Worm (Caenorhabditis elegans) whole organism, mixed stage, embryonic: ENCODE measurements around the gene R09E10.13.
A peak's percentile ranks its signal among the peaks of the same experiment; 100 is the strongest.

ENCODE experiments used
- M03D4.4 ChIP-seq: sonication (generic microtip); optimal IDR thresholded peaks from 2 replicates; lab custom pipeline; 2017; ENCODE audit warnings: mild to moderate bottlenecking, missing genetic modification characterization, missing compliant biosample characterization
- bed-3 ChIP-seq: fragments of 200-800 bp; sonication (Bioruptor generic); optimal IDR thresholded peaks from 3 replicates; lab custom pipeline; 2018; ENCODE audit warnings: mild to moderate bottlenecking, missing genetic modification characterization, moderate library complexity, missing compliant biosample characterization
- blmp-1 ChIP-seq: fragments of 150-350 bp; optimal IDR thresholded peaks from 2 replicates; lab custom pipeline; 2014; ENCODE audit warnings: missing biosample characterization, missing genetic modification characterization
- ceh-39 ChIP-seq: fragments of 150-350 bp; optimal IDR thresholded peaks from 2 replicates; lab custom pipeline; 2014; ENCODE audit warnings: missing biosample characterization, missing genetic modification characterization
- ceh-43 ChIP-seq: fragments of 200-800 bp; sonication (Bioruptor generic); optimal IDR thresholded peaks from 2 replicates; lab custom pipeline; 2018; ENCODE audit warnings: mild to moderate bottlenecking, missing genetic modification characterization, moderate library complexity, missing compliant biosample characterization
- ceh-83 ChIP-seq: fragments of 200-800 bp; sonication (Bioruptor generic); optimal IDR thresholded peaks from 2 replicates; lab custom pipeline; 2018; ENCODE audit warnings: mild to moderate bottlenecking, missing genetic modification characterization, missing compliant biosample characterization
- ces-1 ChIP-seq: fragments of 150-350 bp; optimal IDR thresholded peaks from 2 replicates; lab custom pipeline; 2014; ENCODE audit warnings: missing biosample characterization, missing genetic modification reagents, missing genetic modification characterization
- cnd-1 ChIP-seq: fragments of 200-800 bp; sonication (Bioruptor generic); optimal IDR thresholded peaks from 2 replicates; lab custom pipeline; 2018; ENCODE audit warnings: mild to moderate bottlenecking, missing genetic modification characterization, missing compliant biosample characterization
- drap-1 ChIP-seq: fragments of 200-800 bp; sonication (Bioruptor generic); optimal IDR thresholded peaks from 3 replicates; lab custom pipeline; 2018; ENCODE audit warnings: mild to moderate bottlenecking, missing genetic modification characterization, missing compliant biosample characterization
- elt-1 ChIP-seq: sonication (generic microtip); optimal IDR thresholded peaks from 2 replicates; lab custom pipeline; 2017; ENCODE audit warnings: missing genetic modification characterization, mild to moderate bottlenecking, missing compliant biosample characterization, antibody characterized with exemption, moderate library complexity, borderline replicate concordance; ENCODE audit not compliant: insufficient read depth
- flh-1 ChIP-seq: fragments of 200-800 bp; sonication (Bioruptor generic); optimal IDR thresholded peaks from 2 replicates; lab custom pipeline; 2018; ENCODE audit warnings: mild to moderate bottlenecking, missing genetic modification characterization, moderate library complexity, missing compliant biosample characterization
- ham-2 ChIP-seq: fragments of 200-800 bp; sonication (Bioruptor generic); optimal IDR thresholded peaks from 2 replicates; lab custom pipeline; 2018; ENCODE audit warnings: mild to moderate bottlenecking, missing genetic modification characterization, missing compliant biosample characterization
- hlh-1 ChIP-seq: fragments of 150-350 bp; optimal IDR thresholded peaks from 2 replicates; lab custom pipeline; 2014; ENCODE audit warnings: missing biosample characterization, missing genetic modification reagents, missing genetic modification characterization
- lin-13 ChIP-seq: fragments of 150-350 bp; optimal IDR thresholded peaks from 2 replicates; lab custom pipeline; 2014; ENCODE audit warnings: missing biosample characterization, missing genetic modification characterization
- lin-32 ChIP-seq: fragments of 200-800 bp; sonication (Bioruptor generic); optimal IDR thresholded peaks from 2 replicates; lab custom pipeline; 2018; ENCODE audit warnings: mild to moderate bottlenecking, missing genetic modification characterization, missing compliant biosample characterization
- lsy-2 ChIP-seq: fragments of 150-350 bp; optimal IDR thresholded peaks from 2 replicates; lab custom pipeline; 2014; ENCODE audit warnings: missing biosample characterization, missing genetic modification characterization
- mab-5 ChIP-seq: fragments of 150-350 bp; optimal IDR thresholded peaks from 2 replicates; lab custom pipeline; 2014; ENCODE audit warnings: missing biosample characterization, missing genetic modification characterization
- mep-1 ChIP-seq: fragments of 150-350 bp; optimal IDR thresholded peaks from 2 replicates; lab custom pipeline; 2017; ENCODE audit warnings: missing biosample characterization, missing genetic modification reagents, missing genetic modification characterization, inconsistent platforms
- mls-2 ChIP-seq: sonication (generic microtip); optimal IDR thresholded peaks from 2 replicates; lab custom pipeline; 2016; ENCODE audit warnings: mild to moderate bottlenecking, missing genetic modification characterization, moderate library complexity, missing compliant biosample characterization
- nhr-12 ChIP-seq: fragments of 150-350 bp; optimal IDR thresholded peaks from 2 replicates; lab custom pipeline; 2014; ENCODE audit warnings: missing biosample characterization, missing genetic modification characterization
- nhr-2 ChIP-seq: fragments of 150-350 bp; optimal IDR thresholded peaks from 2 replicates; lab custom pipeline; 2014; ENCODE audit warnings: missing biosample characterization, missing genetic modification characterization
- nhr-28 ChIP-seq: fragments of 150-350 bp; optimal IDR thresholded peaks from 2 replicates; lab custom pipeline; 2014; ENCODE audit warnings: missing biosample characterization, missing genetic modification characterization
- pha-4 ChIP-seq: fragments of 150-350 bp; optimal IDR thresholded peaks from 2 replicates; lab custom pipeline; 2018; ENCODE audit warnings: missing biosample characterization, missing genetic modification reagents, missing genetic modification characterization
- snpc-4 ChIP-seq: fragments of 150-350 bp; optimal IDR thresholded peaks from 2 replicates; lab custom pipeline; 2014; ENCODE audit warnings: missing biosample characterization, missing genetic modification characterization
- sptf-1 ChIP-seq: sonication (generic microtip); optimal IDR thresholded peaks from 2 replicates; lab custom pipeline; 2017; ENCODE audit warnings: mild to moderate bottlenecking, missing genetic modification characterization, moderate library complexity, missing compliant biosample characterization
- tbx-8 ChIP-seq: fragments of 200-800 bp; sonication (Bioruptor generic); optimal IDR thresholded peaks from 2 replicates; lab custom pipeline; 2018; ENCODE audit warnings: mild to moderate bottlenecking, missing genetic modification characterization, moderate library complexity, missing compliant biosample characterization
- unc-120 ChIP-seq: sonication (generic microtip); optimal IDR thresholded peaks from 2 replicates; lab custom pipeline; 2017; ENCODE audit warnings: missing genetic modification characterization, missing compliant biosample characterization; ENCODE audit not compliant: poor library complexity, severe bottlenecking
- unc-39 ChIP-seq: fragments of 150-350 bp; optimal IDR thresholded peaks from 2 replicates; lab custom pipeline; 2014; ENCODE audit warnings: missing biosample characterization, missing genetic modification characterization
- zip-8 ChIP-seq: fragments of 150-350 bp; optimal IDR thresholded peaks from 2 replicates; lab custom pipeline; 2014; ENCODE audit warnings: missing biosample characterization, missing genetic modification characterization
- ztf-11 ChIP-seq: fragments of 150-350 bp; optimal IDR thresholded peaks from 2 replicates; lab custom pipeline; 2014; ENCODE audit warnings: missing biosample characterization, missing genetic modification characterization

Gene R09E10.13

ce11 chrIV:10294030-10294429 is 914 bp downstream of the R09E10.13 start, which contains the start of gene R09E10.6:
Gene R09E10.6, minus strand, starts transcription at chrIV:10294130.
- TF ChIP-seq pha-4 (no peak), zip-8 (tag; lab: Kevin White, UChicago) (no peak), snpc-4 (tag; lab: Kevin White, UChicago) (no peak), drap-1 (GFP tag; lab: Kevin White, UChicago) (no peak), tbx-8 (GFP tag; lab: Kevin White, UChicago) (no peak), hlh-1 (no peak), ces-1 (GFP tag; lab: Kevin White, UChicago) (no peak)

- TF ChIP-seq sptf-1 (tag; lab: Kevin White, UChicago) (no peak), unc-120 (tag; lab: Kevin White, UChicago) (no peak), unc-39 (no peak), mab-5 (tag; lab: Kevin White, UChicago) (no peak), ceh-43 (GFP tag; lab: Kevin White, UChicago) (no peak), lin-32 (GFP tag; lab: Kevin White, UChicago) (no peak), ham-2 (GFP tag; lab: Kevin White, UChicago) (no peak), zip-8 (tag; lab: Kevin White, UChicago) (no peak), mep-1 (tag; lab: Kevin White, UChicago) (no peak), drap-1 (GFP tag; lab: Kevin White, UChicago) (no peak), flh-1 (GFP tag; lab: Kevin White, UChicago) (no peak), ceh-39 (tag; lab: Kevin White, UChicago) (no peak), elt-1 (tag; lab: Kevin White, UChicago) (no peak)
Measured at ce11 chrIV:10288575-10288974, 6.4 kb downstream of the R09E10.13 start.

DNA sequence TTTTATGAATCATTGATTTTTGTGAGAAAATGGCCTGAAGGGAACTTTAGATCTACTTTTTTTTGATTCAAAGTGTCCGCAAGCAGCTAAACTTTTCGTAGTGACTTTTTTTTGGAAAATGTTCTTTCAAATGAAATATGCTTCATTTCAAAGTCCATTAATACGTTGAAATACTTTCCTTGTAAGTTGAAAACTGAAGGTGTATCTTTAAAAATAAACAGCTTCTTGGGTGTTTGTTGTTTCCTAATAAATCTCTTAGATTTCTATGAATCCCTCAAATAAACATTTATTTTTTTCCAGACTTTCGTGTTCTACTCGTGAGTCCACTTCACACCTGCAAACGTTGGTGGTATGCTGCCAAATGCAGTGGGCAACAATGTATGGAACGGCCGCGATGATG is 8.3 kb downstream of the R09E10.13 start, which contains the start of gene ebax-1:
Gene ebax-1, plus strand, starts transcription at position 301 of the 400 bp plus-strand sequence.
- TF ChIP-seq nhr-12 (tag; lab: Kevin White, UChicago) (no peak), nhr-28 (tag; lab: Kevin White, UChicago) (no peak), unc-120 (tag; lab: Kevin White, UChicago) (no peak), lin-13 (no peak), mls-2 (tag; lab: Kevin White, UChicago) (no peak), drap-1 (GFP tag; lab: Kevin White, UChicago) (no peak), lsy-2 (tag; lab: Kevin White, UChicago) (no peak)

DNA sequence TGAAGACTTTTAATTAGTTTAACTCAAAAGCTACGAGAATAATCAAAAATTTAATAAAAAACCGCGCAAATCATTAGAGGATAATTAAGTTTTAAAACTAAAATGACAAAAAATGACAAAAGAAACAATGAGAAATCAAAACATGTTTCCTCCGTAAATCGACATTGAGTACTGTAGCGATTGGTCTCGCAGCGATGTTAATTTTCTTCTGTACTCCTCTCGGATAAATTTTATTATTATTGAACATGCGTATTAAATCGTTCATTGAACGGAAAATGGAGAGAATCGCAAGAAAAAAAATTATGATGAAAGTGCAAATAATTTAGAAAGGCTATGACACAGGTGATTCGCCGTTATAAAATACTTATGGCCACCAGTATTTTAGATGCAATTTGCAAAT is 9.6 kb downstream of the R09E10.13 start:
- TF ChIP-seq lsy-2 (tag; lab: Kevin White, UChicago): no peak
- no peak for TF ChIP-seq ceh-43 (GFP tag; lab: Kevin White, UChicago)
- TF ChIP-seq ceh-83 (GFP tag; lab: Kevin White, UChicago): no peak
- no peak for TF ChIP-seq hlh-1
- TF ChIP-seq pha-4: no peak
- TF ChIP-seq cnd-1: no peak
- no peak for TF ChIP-seq zip-8 (tag; lab: Kevin White, UChicago)
- no peak for TF ChIP-seq bed-3 (GFP tag; lab: Kevin White, UChicago)
- TF ChIP-seq flh-1 (GFP tag; lab: Kevin White, UChicago): no peak
- TF ChIP-seq lin-13: no peak

- peak; percentile 57 for TF ChIP-seq unc-120 (tag; lab: Kevin White, UChicago)
- TF ChIP-seq mls-2 (tag; lab: Kevin White, UChicago): no peak
- TF ChIP-seq zip-8 (tag; lab: Kevin White, UChicago): no peak
- TF ChIP-seq nhr-12 (tag; lab: Kevin White, UChicago): no peak
- no peak for TF ChIP-seq flh-1 (GFP tag; lab: Kevin White, UChicago)
- peak; percentile 66 for TF ChIP-seq mep-1 (tag; lab: Kevin White, UChicago)
- TF ChIP-seq snpc-4 (tag; lab: Kevin White, UChicago): no peak
- TF ChIP-seq blmp-1 (tag; lab: Kevin White, UChicago): no peak
- TF ChIP-seq ztf-11 (tag; lab: Kevin White, UChicago): no peak
- no peak for TF ChIP-seq ces-1 (GFP tag; lab: Kevin White, UChicago)
- no peak for TF ChIP-seq mab-5 (tag; lab: Kevin White, UChicago)
- no peak for TF ChIP-seq sptf-1 (tag; lab: Kevin White, UChicago)
- peak; percentile 18 for TF ChIP-seq nhr-2 (tag; lab: Kevin White, UChicago)
- TF ChIP-seq M03D4.4: no peak
- no peak for TF ChIP-seq lsy-2 (tag; lab: Kevin White, UChicago)
- TF ChIP-seq drap-1 (GFP tag; lab: Kevin White, UChicago): no peak
- TF ChIP-seq pha-4: no peak
Measured at ce11 chrIV:10284194-10284910, 10.6 kb downstream of the R09E10.13 start, which contains the start of gene rad-51. Gene rad-51, minus strand, starts transcription at chrIV:10284244.
